Fruit fly (Drosophila melanogaster) whole organism: Measurements from ENCODE around the gene Grip84.

Experiments used
- CG8478 ChIP-seq: fragments of >200 bp; optimal IDR thresholded peaks from 2 replicates; lab custom pipeline; 2018; ENCODE audit warnings: inconsistent platforms
- Dll ChIP-seq: fragments of >200 bp; optimal IDR thresholded peaks from 2 replicates; lab custom pipeline; 2017
- pan ChIP-seq: fragments of >200 bp; optimal IDR thresholded peaks from 2 replicates; lab custom pipeline; 2017
- psq ChIP-seq: fragments of >200 bp; optimal IDR thresholded peaks from 2 replicates; lab custom pipeline; 2017
- usp ChIP-seq: fragments of >200 bp; optimal IDR thresholded peaks from 2 replicates; lab custom pipeline; 2017; ENCODE audit warnings: missing biosample characterization, missing genetic modification characterization, mixed read lengths

dm6 chrX:19520888-19521287 is 44.7 kb downstream of the Grip84 start:
- TF ChIP-seq pan (lab: Kevin White, UChicago) (no peak), usp (GFP tag; lab: Kevin White, UChicago) (no peak), Dll (lab: Kevin White, UChicago) (no peak), CG8478 (lab: Kevin White, UChicago) (no peak), psq (no peak)
